Fruit fly (Drosophila melanogaster) whole organism, embryonic: ENCODE data around the gene ea.
A peak's percentile ranks its signal among the peaks of the same experiment; 100 is the strongest.

Experiments used
- Adf1 ChIP-seq: fragments of 200-800 bp; sonication (Bioruptor generic); IDR thresholded peaks from 2 replicates; pipeline ENCODE4 v1.3.6; 2022; ENCODE audit warnings: missing biosample characterization, missing genetic modification characterization
- Asciz ChIP-seq: fragments of 200-800 bp; sonication (Bioruptor generic); optimal IDR thresholded peaks from 2 replicates; lab custom pipeline; 2017; ENCODE audit warnings: missing biosample characterization, mild to moderate bottlenecking, missing genetic modification characterization, missing genetic modification reagents
- Bdp1 ChIP-seq: fragments of 200-800 bp; sonication (Bioruptor generic); optimal IDR thresholded peaks from 3 replicates; lab custom pipeline; 2016; ENCODE audit warnings: missing biosample characterization, missing genetic modification characterization
- BtbVII ChIP-seq: fragments of 200-800 bp; sonication (Bioruptor generic); optimal IDR thresholded peaks from 3 replicates; lab custom pipeline; 2017; ENCODE audit warnings: missing biosample characterization, mild to moderate bottlenecking, missing genetic modification characterization
- CG12071 ChIP-seq: fragments of 200-800 bp; sonication (Bioruptor generic); optimal IDR thresholded peaks from 3 replicates; lab custom pipeline; 2018; ENCODE audit warnings: missing biosample characterization, mild to moderate bottlenecking, missing genetic modification characterization
- CG12155 ChIP-seq: fragments of 200-800 bp; sonication (Bioruptor generic); optimal IDR thresholded peaks from 3 replicates; lab custom pipeline; 2016; ENCODE audit warnings: missing biosample characterization, missing genetic modification characterization
- CG2116 ChIP-seq: fragments of 200-800 bp; sonication (Bioruptor generic); optimal IDR thresholded peaks from 3 replicates; lab custom pipeline; 2018; ENCODE audit warnings: missing biosample characterization, mild to moderate bottlenecking, missing genetic modification characterization
- CG2129 ChIP-seq: fragments of 200-800 bp; sonication (Bioruptor generic); IDR thresholded peaks from 2 replicates; pipeline ENCODE4 v1.3.6; 2022; ENCODE audit warnings: missing biosample characterization, missing genetic modification characterization; ENCODE audit not compliant: partially characterized antibody
- CG2889 ChIP-seq: fragments of 200-800 bp; sonication (Bioruptor generic); IDR thresholded peaks from 3 replicates; pipeline ENCODE4 v1.3.6; 2022; ENCODE audit warnings: missing biosample characterization, missing genetic modification characterization
- CG3065 ChIP-seq: fragments of 200-800 bp; sonication (Bioruptor generic); optimal IDR thresholded peaks from 2 replicates; lab custom pipeline; 2016; ENCODE audit warnings: missing biosample characterization, missing genetic modification characterization
- CG31365 ChIP-seq: fragments of 200-800 bp; sonication (Bioruptor generic); optimal IDR thresholded peaks from 2 replicates; lab custom pipeline; 2018; ENCODE audit warnings: missing biosample characterization, mild to moderate bottlenecking, missing genetic modification characterization
- CG31441 ChIP-seq: fragments of 200-800 bp; sonication (Bioruptor generic); IDR thresholded peaks from 2 replicates; pipeline ENCODE4 v1.3.6; 2022; ENCODE audit warnings: missing biosample characterization, missing genetic modification characterization
- CG42726 ChIP-seq: fragments of 200-800 bp; sonication (Bioruptor generic); IDR thresholded peaks from 2 replicates; pipeline ENCODE4 v1.3.6; 2022; ENCODE audit warnings: missing biosample characterization, missing genetic modification characterization; ENCODE audit not compliant: partially characterized antibody
- CG43689 ChIP-seq: fragments of 200-800 bp; sonication (Bioruptor generic); IDR thresholded peaks from 2 replicates; pipeline ENCODE4 v1.3.6; 2022; ENCODE audit warnings: missing biosample characterization, missing genetic modification characterization
- CG5180 ChIP-seq: fragments of 200-800 bp; sonication (Bioruptor generic); optimal IDR thresholded peaks from 3 replicates; lab custom pipeline; 2017; ENCODE audit warnings: missing biosample characterization, missing genetic modification characterization, mild to moderate bottlenecking, moderate library complexity, missing genetic modification reagents
- CG6254 ChIP-seq: fragments of 200-800 bp; sonication (Bioruptor generic); optimal IDR thresholded peaks from 3 replicates; lab custom pipeline; 2017; ENCODE audit warnings: mild to moderate bottlenecking, missing biosample characterization, missing genetic modification reagents, missing genetic modification characterization
- CG6272 ChIP-seq: fragments of 200-800 bp; sonication (Bioruptor generic); IDR thresholded peaks from 2 replicates; pipeline ENCODE4 v1.3.6; 2022; ENCODE audit warnings: missing biosample characterization, missing genetic modification characterization
- CG7372 ChIP-seq: fragments of 200-800 bp; sonication (Bioruptor generic); IDR thresholded peaks from 2 replicates; pipeline ENCODE4 v1.3.6; 2022; ENCODE audit warnings: missing biosample characterization, missing genetic modification characterization
- CG9727 ChIP-seq: fragments of 200-800 bp; sonication (Bioruptor generic); optimal IDR thresholded peaks from 3 replicates; lab custom pipeline; 2017; ENCODE audit warnings: missing biosample characterization, mild to moderate bottlenecking, missing genetic modification characterization
- CHES-1-like ChIP-seq: fragments of 200-800 bp; sonication (Bioruptor generic); optimal IDR thresholded peaks from 2 replicates; lab custom pipeline; 2016; ENCODE audit warnings: missing biosample characterization, missing genetic modification characterization
- CoRest ChIP-seq: fragments of 200-800 bp; sonication (Bioruptor generic); optimal IDR thresholded peaks from 3 replicates; lab custom pipeline; 2018; ENCODE audit warnings: missing biosample characterization, mild to moderate bottlenecking, missing genetic modification characterization, moderate library complexity
- Doc2 ChIP-seq: fragments of 200-800 bp; sonication (Bioruptor generic); IDR thresholded peaks from 2 replicates; pipeline ENCODE4 v1.3.6; 2022; ENCODE audit warnings: missing biosample characterization, missing genetic modification characterization
- Doc3 ChIP-seq: fragments of 200-800 bp; sonication (Bioruptor generic); IDR thresholded peaks from 3 replicates; pipeline ENCODE4 v1.3.6; 2022; ENCODE audit warnings: missing biosample characterization, missing genetic modification characterization; ENCODE audit not compliant: partially characterized antibody
- ERR ChIP-seq: fragments of 200-800 bp; sonication (Bioruptor generic); optimal IDR thresholded peaks from 2 replicates; lab custom pipeline; 2016; ENCODE audit warnings: missing biosample characterization, missing genetic modification characterization
- Fer2 ChIP-seq: fragments of 200-800 bp; sonication (Bioruptor generic); optimal IDR thresholded peaks from 2 replicates; lab custom pipeline; 2018; ENCODE audit warnings: missing biosample characterization, mild to moderate bottlenecking, missing genetic modification characterization, moderate library complexity
- HHEX ChIP-seq: fragments of 200-800 bp; sonication (Bioruptor generic); optimal IDR thresholded peaks from 3 replicates; lab custom pipeline; 2017; ENCODE audit warnings: missing biosample characterization, mild to moderate bottlenecking, missing genetic modification characterization, missing genetic modification reagents
- Hr39 ChIP-seq: fragments of >200 bp; optimal IDR thresholded peaks from 2 replicates; lab custom pipeline; 2017
- Med ChIP-seq: fragments of 200-800 bp; sonication (Bioruptor generic); peaks from one replicate; lab custom pipeline; 2016; ENCODE audit warnings: missing biosample characterization, missing genetic modification characterization, mild to moderate bottlenecking, inconsistent platforms, moderate library complexity
- Meics ChIP-seq: fragments of 200-800 bp; sonication (Bioruptor generic); optimal IDR thresholded peaks from 2 replicates; lab custom pipeline; 2017; ENCODE audit warnings: missing biosample characterization, mild to moderate bottlenecking, missing genetic modification characterization
- NfI ChIP-seq: fragments of 200-800 bp; sonication (Bioruptor generic); optimal IDR thresholded peaks from 3 replicates; lab custom pipeline; 2018; ENCODE audit warnings: missing biosample characterization, mild to moderate bottlenecking, missing genetic modification characterization, moderate library complexity
- Spps ChIP-seq: fragments of 200-800 bp; sonication (Bioruptor generic); optimal IDR thresholded peaks from 2 replicates; lab custom pipeline; 2018; ENCODE audit warnings: missing biosample characterization, mild to moderate bottlenecking, missing genetic modification characterization
- Taf1 ChIP-seq: fragments of 200-800 bp; sonication (Bioruptor generic); IDR thresholded peaks from 2 replicates; pipeline ENCODE4 v1.3.6; 2022; ENCODE audit warnings: missing biosample characterization, missing genetic modification characterization
- crp ChIP-seq, 2 experiments: fragments of 200-800 bp; sonication (Bioruptor generic); optimal IDR thresholded peaks; 2 replicates in 1 of 2; 3 replicates in 1 of 2; lab custom pipeline; 2017; ENCODE audit warnings: missing biosample characterization in 2 of 2, missing genetic modification characterization in 2 of 2, mild to moderate bottlenecking in 1 of 2, moderate library complexity in 1 of 2
- dimm ChIP-seq: fragments of 200-800 bp; sonication (Bioruptor generic); IDR thresholded peaks from 2 replicates; pipeline ENCODE4 v1.3.6; 2022; ENCODE audit warnings: missing biosample characterization, missing genetic modification characterization
- disco-r ChIP-seq: fragments of 200-800 bp; sonication (Bioruptor generic); optimal IDR thresholded peaks from 2 replicates; lab custom pipeline; 2016; ENCODE audit warnings: missing biosample characterization, missing genetic modification characterization
- eve ChIP-seq, 2 experiments: fragments of >200 bp; optimal IDR thresholded peaks; 2 replicates each; lab custom pipeline; 2017; ENCODE audit warnings: missing biosample characterization in 2 of 2, missing genetic modification characterization in 2 of 2
- fd64A ChIP-seq: fragments of 200-800 bp; sonication (Bioruptor generic); optimal IDR thresholded peaks from 3 replicates; lab custom pipeline; 2018; ENCODE audit warnings: missing biosample characterization, mild to moderate bottlenecking, missing genetic modification characterization
- gro ChIP-seq: fragments of 200-800 bp; sonication (Bioruptor generic); optimal IDR thresholded peaks from 2 replicates; lab custom pipeline; 2016; ENCODE audit warnings: missing biosample characterization, missing genetic modification characterization
- gsb ChIP-seq: fragments of 200-800 bp; sonication (Bioruptor generic); IDR thresholded peaks from 2 replicates; pipeline ENCODE4 v1.3.6; 2022; ENCODE audit warnings: missing biosample characterization, missing genetic modification characterization
- nmo ChIP-seq: fragments of 200-800 bp; sonication (Bioruptor generic); optimal IDR thresholded peaks from 2 replicates; lab custom pipeline; 2018; ENCODE audit warnings: missing biosample characterization, mild to moderate bottlenecking, missing genetic modification characterization, moderate library complexity
- pfk ChIP-seq: fragments of 200-800 bp; sonication (Bioruptor generic); optimal IDR thresholded peaks from 2 replicates; lab custom pipeline; 2018; ENCODE audit warnings: missing biosample characterization, mild to moderate bottlenecking, missing genetic modification characterization, moderate library complexity
- rib ChIP-seq: fragments of 200-800 bp; sonication (Bioruptor generic); IDR thresholded peaks from 2 replicates; pipeline ENCODE4 v1.3.6; 2022; ENCODE audit warnings: missing biosample characterization, missing genetic modification characterization
- schlank ChIP-seq: fragments of 200-800 bp; sonication (Bioruptor generic); optimal IDR thresholded peaks from 2 replicates; lab custom pipeline; 2018; ENCODE audit warnings: missing biosample characterization, mild to moderate bottlenecking, missing genetic modification characterization
- sens ChIP-seq: fragments of 200-800 bp; sonication (Bioruptor generic); peaks from one replicate; lab custom pipeline; 2016; ENCODE audit warnings: missing biosample characterization, missing genetic modification characterization
- seq ChIP-seq: fragments of 200-800 bp; sonication (Bioruptor generic); IDR thresholded peaks from 2 replicates; pipeline ENCODE4 v1.3.6; 2022; ENCODE audit warnings: missing biosample characterization, missing genetic modification characterization
- sim ChIP-seq: fragments of 200-800 bp; sonication (Bioruptor generic); IDR thresholded peaks from 2 replicates; pipeline ENCODE4 v1.3.6; 2022; ENCODE audit warnings: missing biosample characterization, missing genetic modification characterization
- slou ChIP-seq: fragments of 200-800 bp; sonication (Bioruptor generic); optimal IDR thresholded peaks from 3 replicates; lab custom pipeline; 2016; ENCODE audit warnings: missing biosample characterization, missing genetic modification characterization
- so ChIP-seq: fragments of 200-800 bp; sonication (Bioruptor generic); IDR thresholded peaks from 3 replicates; pipeline ENCODE4 v1.3.6; 2022; ENCODE audit warnings: missing biosample characterization, missing genetic modification characterization
- tgo ChIP-seq: fragments of 200-800 bp; sonication (Bioruptor generic); IDR thresholded peaks from 3 replicates; pipeline ENCODE4 v1.3.6; 2022; ENCODE audit warnings: missing biosample characterization, missing genetic modification characterization
- usp ChIP-seq: fragments of >200 bp; optimal IDR thresholded peaks from 2 replicates; lab custom pipeline; 2017; ENCODE audit warnings: missing biosample characterization, missing genetic modification characterization
- zen ChIP-seq: fragments of 200-800 bp; sonication (Bioruptor generic); optimal IDR thresholded peaks from 3 replicates; lab custom pipeline; 2018; ENCODE audit warnings: missing biosample characterization, mild to moderate bottlenecking, missing genetic modification characterization, moderate library complexity
- zf30C ChIP-seq: fragments of 200-800 bp; sonication (Bioruptor generic); optimal IDR thresholded peaks from 3 replicates; lab custom pipeline; 2018; ENCODE audit warnings: missing biosample characterization, mild to moderate bottlenecking, missing genetic modification characterization

ea gene

DNA sequence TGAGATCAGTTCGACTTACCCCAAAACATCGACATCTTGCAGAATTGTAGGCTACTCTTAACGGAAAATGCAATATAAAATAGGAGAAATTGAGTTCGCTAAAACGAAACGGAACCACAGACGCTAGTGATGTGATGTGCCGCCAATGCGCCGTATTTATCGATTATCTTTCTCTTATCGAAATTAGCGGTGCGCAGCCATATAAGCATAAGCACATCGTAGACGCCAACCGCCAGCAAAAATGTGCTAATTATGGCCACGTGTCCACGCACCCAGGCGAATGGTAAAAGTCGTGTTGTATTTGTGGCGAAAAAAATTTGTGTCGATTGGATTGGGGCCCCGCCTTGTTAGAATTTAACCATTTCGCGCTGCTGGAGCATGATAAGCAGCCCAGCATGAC lies 4.5 kb downstream of the ea start, which contains the start of the genes Fkbp39 and Cyfip (continued):
- no peak for TF ChIP-seq CG2889 (GFP tag; lab: Robert Waterston, UW)
- peak; percentile 43; the same call in 1 of the 2 replicates for TF ChIP-seq CG6272 (GFP tag; lab: Robert Waterston, UW)
- no peak for TF ChIP-seq Asciz (GFP tag; lab: Kevin White, UChicago)
- TF ChIP-seq Meics (GFP tag; lab: Kevin White, UChicago): peak; percentile 36
- TF ChIP-seq Spps (tag; lab: Kevin White, UChicago): no peak
- peak; percentile 92 for TF ChIP-seq CHES-1-like
- TF ChIP-seq nmo (GFP tag; lab: Kevin White, UChicago): peak; percentile 76
- peak; percentile 80 for TF ChIP-seq CG42726
- TF ChIP-seq CG31365: no peak
- no peak for TF ChIP-seq so
- no peak for TF ChIP-seq BtbVII (GFP tag; lab: Kevin White, UChicago)
- TF ChIP-seq ERR (GFP tag; lab: Kevin White, UChicago): peak; percentile 62
- TF ChIP-seq rib (GFP tag; lab: Robert Waterston, UW): peak; percentile 70; the same call in 1 of the 2 replicates
- TF ChIP-seq dimm (GFP tag; lab: Robert Waterston, UW): no peak
- no peak for TF ChIP-seq HHEX
- TF ChIP-seq zen: peak; percentile 54
- TF ChIP-seq seq (GFP tag; lab: Robert Waterston, UW): no peak
- TF ChIP-seq slou (GFP tag; lab: Kevin White, UChicago): peak; percentile 20
- TF ChIP-seq CG7372 (GFP tag; lab: Robert Waterston, UW): no peak
- TF ChIP-seq crp (GFP tag; optimal IDR thresholded peaks at IDR 0.05; lab: Kevin White, UChicago): peak in 1 of 2 experiments; percentile 52
- peak; percentile 89 for TF ChIP-seq CG2116 (GFP tag; lab: Kevin White, UChicago)
- TF ChIP-seq CoRest: peak; percentile 13
- no peak for TF ChIP-seq CG2129 (GFP tag; lab: Robert Waterston, UW)
- no peak for TF ChIP-seq schlank (tag; lab: Kevin White, UChicago)
- no peak for TF ChIP-seq sim (GFP tag; lab: Robert Waterston, UW)
- TF ChIP-seq Bdp1 (GFP tag; lab: Kevin White, UChicago): peak; percentile 19
- TF ChIP-seq NfI: peak; percentile 34
- TF ChIP-seq Hr39 (lab: Kevin White, UChicago): no peak
- TF ChIP-seq Adf1 (GFP tag; lab: Robert Waterston, UW): peak; percentile 68
- TF ChIP-seq CG9727 (GFP tag; lab: Kevin White, UChicago): peak; percentile 2
- TF ChIP-seq pfk (GFP tag; lab: Kevin White, UChicago): peak; percentile 15
- no peak for TF ChIP-seq CG31441 (GFP tag; lab: Robert Waterston, UW)
- TF ChIP-seq CG6254 (GFP tag; lab: Kevin White, UChicago): no peak
- no peak for TF ChIP-seq disco-r (GFP tag; lab: Kevin White, UChicago)
- TF ChIP-seq Fer2 (tag; lab: Kevin White, UChicago): no peak
- no peak for TF ChIP-seq CG43689 (GFP tag; lab: Robert Waterston, UW)
- TF ChIP-seq sens: peak; percentile 91
- TF ChIP-seq Taf1 (GFP tag; lab: Robert Waterston, UW): no peak
- TF ChIP-seq fd64A (GFP tag; lab: Kevin White, UChicago): no peak
- TF ChIP-seq gro: peak; percentile 85
- peak; percentile 98 for TF ChIP-seq Med (GFP tag; lab: Kevin White, UChicago)
- TF ChIP-seq zf30C (GFP tag; lab: Kevin White, UChicago): peak; percentile 27
- TF ChIP-seq tgo (GFP tag; lab: Robert Waterston, UW): no peak
- no peak for TF ChIP-seq gsb (GFP tag; lab: Robert Waterston, UW)
- peak; percentile 55 for TF ChIP-seq CG12155 (GFP tag; lab: Kevin White, UChicago)
- no peak for TF ChIP-seq usp (GFP tag; lab: Kevin White, UChicago)
- no peak for TF ChIP-seq CG3065 (GFP tag; lab: Kevin White, UChicago)
- no peak for TF ChIP-seq eve (GFP tag; optimal IDR thresholded peaks at IDR 0.05; lab: Kevin White, UChicago)
- TF ChIP-seq CG12071 (GFP tag; lab: Kevin White, UChicago): no peak
- TF ChIP-seq Doc3 (GFP tag; lab: Robert Waterston, UW): peak; percentile 64
- no peak for TF ChIP-seq CG5180 (GFP tag; lab: Kevin White, UChicago)
- no peak for TF ChIP-seq Doc2 (GFP tag; lab: Robert Waterston, UW)
